Worm (Caenorhabditis elegans) whole organism, L1 larva: ENCODE measurements around the gene F20D6.11.

ENCODE experiments used
- aly-2 ChIP-seq: fragments of 150-350 bp; optimal IDR thresholded peaks from 2 replicates; lab custom pipeline; 2014; ENCODE audit warnings: missing biosample characterization, missing genetic modification characterization
- ama-1 ChIP-seq: fragments of 150-350 bp; optimal IDR thresholded peaks from 2 replicates; lab custom pipeline; 2014
- ceh-82 ChIP-seq, 3 experiments: fragments of 150-350 bp in 1 of 3; sonication (generic microtip) in 2 of 3; optimal IDR thresholded peaks; 2 replicates each; lab custom pipeline; 2014 to 2017; ENCODE audit warnings: missing biosample characterization in 3 of 3, missing genetic modification characterization in 3 of 3
- jun-1 ChIP-seq: fragments of 150-350 bp; optimal IDR thresholded peaks from 2 replicates; lab custom pipeline; 2014; ENCODE audit warnings: missing biosample characterization, missing genetic modification reagents, missing genetic modification characterization
- lsy-2 ChIP-seq, 2 experiments: fragments of 150-350 bp; optimal IDR thresholded peaks; 2 replicates each; lab custom pipeline; 2014; ENCODE audit warnings: missing biosample characterization in 2 of 2, missing genetic modification characterization in 2 of 2
- nhr-11 ChIP-seq: fragments of 150-350 bp; optimal IDR thresholded peaks from 2 replicates; lab custom pipeline; 2014; ENCODE audit warnings: missing biosample characterization, missing genetic modification characterization
- nhr-237 ChIP-seq: fragments of 150-350 bp; optimal IDR thresholded peaks from 2 replicates; lab custom pipeline; 2014; ENCODE audit warnings: missing biosample characterization, missing genetic modification characterization
- nhr-90 ChIP-seq: sonication (generic microtip); optimal IDR thresholded peaks from 2 replicates; lab custom pipeline; 2016; ENCODE audit warnings: mild to moderate bottlenecking, missing genetic modification characterization, missing compliant biosample characterization; ENCODE audit not compliant: poor library complexity
- skn-1 ChIP-seq: fragments of 150-350 bp; optimal IDR thresholded peaks from 2 replicates; lab custom pipeline; 2014; ENCODE audit warnings: missing biosample characterization, missing genetic modification characterization
- snu-23 ChIP-seq: sonication (generic microtip); optimal IDR thresholded peaks from 2 replicates; lab custom pipeline; 2016; ENCODE audit warnings: missing genetic modification characterization, missing compliant biosample characterization
- ztf-11 ChIP-seq, 2 experiments: sonication (generic microtip); optimal IDR thresholded peaks; 2 replicates each; lab custom pipeline; 2016 to 2017; ENCODE audit warnings: missing genetic modification characterization in 2 of 2, missing biosample characterization in 1 of 2, missing compliant biosample characterization in 1 of 2

DNA sequence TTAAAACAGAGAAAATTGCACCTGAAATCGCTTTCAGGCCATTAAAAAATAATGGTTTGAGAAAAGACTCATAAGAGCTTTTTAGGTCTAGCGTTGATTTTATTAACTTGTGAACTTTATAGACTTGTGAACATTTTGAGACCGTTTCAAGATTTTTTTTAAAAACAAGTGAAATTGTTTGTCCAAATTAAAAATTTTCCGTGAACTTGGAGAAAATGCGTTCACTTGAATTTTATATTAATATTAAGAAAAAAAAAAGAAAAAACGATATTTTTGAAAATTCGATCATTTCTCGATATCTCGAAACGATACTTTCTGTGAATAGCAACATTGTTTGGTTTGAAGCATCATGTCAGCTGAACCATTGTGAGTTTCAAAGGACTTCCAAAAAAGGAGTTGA, 8.5 kb downstream of the F20D6.11 start, which contains the start of gene F20D6.1:
- TF ChIP-seq nhr-11 (tag; lab: Kevin White, UChicago) = no peak
- no peak for TF ChIP-seq nhr-237
- no peak for TF ChIP-seq aly-2 (tag; lab: Kevin White, UChicago)
- no peak for TF ChIP-seq jun-1 (tag; lab: Kevin White, UChicago)
- no peak for TF ChIP-seq lsy-2 (tag; optimal IDR thresholded peaks at IDR 0.05; lab: Kevin White, UChicago)
- TF ChIP-seq snu-23 (GFP tag; lab: Kevin White, UChicago) = no peak
- TF ChIP-seq ama-1 (lab: Kevin White, UChicago) = no peak
- TF ChIP-seq ceh-82 (tag; optimal IDR thresholded peaks at IDR 0.05; lab: Kevin White, UChicago) = no peak
- no peak for TF ChIP-seq ztf-11 (tag; optimal IDR thresholded peaks at IDR 0.05; lab: Kevin White, UChicago)
- TF ChIP-seq skn-1 = no peak
- TF ChIP-seq nhr-90 = no peak
